Worm (Caenorhabditis elegans): ENCODE data around the gene F11A5.13.

Gene F11A5.13

DNA sequence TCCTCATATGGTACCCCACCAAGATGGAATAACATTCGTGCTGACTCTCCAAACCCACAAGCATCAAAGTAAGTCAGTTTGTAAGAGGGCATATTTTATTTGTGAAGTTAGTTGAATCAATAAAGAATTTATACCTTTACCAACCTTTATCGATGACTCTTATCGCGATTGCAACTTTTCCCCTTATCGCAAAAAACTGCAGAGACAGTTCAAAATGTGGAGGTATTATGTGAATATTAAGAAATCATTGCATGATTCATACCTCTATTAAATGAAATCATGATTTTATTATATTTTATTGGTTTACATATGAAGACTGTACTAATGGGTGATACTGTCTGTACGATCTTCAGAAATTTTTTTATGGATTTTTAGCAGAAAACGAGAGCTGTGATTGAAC, 5.7 kb upstream of the F11A5.13 start, which contains the start of gene gst-22:
Gene gst-22, minus strand, starts transcription at position 103 of the 400 bp plus-strand sequence.
- no peak for TF ChIP-seq fos-1 (tag; optimal IDR thresholded peaks at IDR 0.05)
- TF ChIP-seq R02D3.7 (tag; optimal IDR thresholded peaks at IDR 0.05), result no peak
- no peak for TF ChIP-seq nhr-11 (tag; optimal IDR thresholded peaks at IDR 0.05)
- TF ChIP-seq snpc-4 (tag; optimal IDR thresholded peaks at IDR 0.05), result no peak
- TF ChIP-seq jun-1 (tag; optimal IDR thresholded peaks at IDR 0.05), result peak; percentile 48
- TF ChIP-seq ztf-4 (tag; optimal IDR thresholded peaks at IDR 0.05), result no peak
- peak; percentile 92 for TF ChIP-seq elt-2 (tag; optimal IDR thresholded peaks at IDR 0.05)
- TF ChIP-seq pqm-1 (tag; optimal IDR thresholded peaks at IDR 0.05), result peak; percentile 97
- TF ChIP-seq ceh-28 (tag; optimal IDR thresholded peaks at IDR 0.05), result peak; percentile 2

DNA sequence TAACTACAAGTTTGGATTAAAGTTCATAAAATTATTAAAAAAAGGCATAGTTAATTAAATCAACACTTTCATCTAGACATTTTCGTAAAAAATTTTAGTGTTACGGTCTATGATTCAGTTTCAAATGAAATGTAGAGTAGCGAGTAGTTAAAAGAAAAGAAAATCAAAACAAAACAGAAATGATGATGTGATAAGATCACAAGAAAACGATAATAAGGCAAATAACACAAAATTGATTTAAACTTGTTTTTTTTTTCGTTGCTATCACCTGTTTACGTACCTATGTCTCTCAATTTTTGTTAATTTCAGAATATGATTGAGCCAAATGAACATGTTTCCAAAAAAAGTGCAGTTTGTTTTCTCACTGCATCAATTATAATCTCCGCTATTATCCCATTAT, 3.4 kb upstream of the F11A5.13 start, which contains the start of the genes F21H7.2 and F21H7.12:
Gene F21H7.2, minus strand, starts transcription at position 101 of the 400 bp plus-strand sequence.
Gene F21H7.12, plus strand, starts transcription at position 270 of the 400 bp plus-strand sequence.
- TF ChIP-seq fkh-2 (tag; optimal IDR thresholded peaks at IDR 0.05), result no peak
- TF ChIP-seq fos-1 (tag; optimal IDR thresholded peaks at IDR 0.05), result no peak
- TF ChIP-seq jun-1 (tag; optimal IDR thresholded peaks at IDR 0.05), result no peak
- TF ChIP-seq egl-5 (tag; optimal IDR thresholded peaks at IDR 0.05), result no peak
- TF ChIP-seq nhr-67 (tag; optimal IDR thresholded peaks at IDR 0.05), result no peak
- no peak for TF ChIP-seq zag-1 (tag; optimal IDR thresholded peaks at IDR 0.05)

DNA sequence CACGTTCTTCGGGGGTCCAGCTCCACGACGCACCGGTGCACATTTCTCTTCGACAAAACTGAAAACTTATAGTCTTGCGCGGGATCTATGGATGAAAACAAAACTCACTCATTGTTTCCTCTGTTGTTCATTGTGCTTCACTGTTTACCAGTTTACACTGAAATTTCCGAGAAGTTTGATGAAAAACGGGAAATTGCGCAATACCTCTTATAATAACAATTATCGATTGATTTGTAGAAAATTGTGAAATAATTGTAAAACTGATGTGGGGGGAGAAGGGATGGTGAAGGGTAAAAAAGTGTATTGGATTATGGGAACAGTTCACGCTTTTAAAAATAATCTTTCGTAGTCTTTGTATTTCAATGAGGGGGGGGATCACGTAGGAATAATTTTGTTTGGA, 3.0 kb upstream of the F11A5.13 start:
- TF ChIP-seq ZK546.5 (tag; optimal IDR thresholded peaks at IDR 0.05) (no peak), lin-39 (tag; optimal IDR thresholded peaks at IDR 0.05) (no peak), fos-1 (tag; optimal IDR thresholded peaks at IDR 0.05) (no peak)

DNA sequence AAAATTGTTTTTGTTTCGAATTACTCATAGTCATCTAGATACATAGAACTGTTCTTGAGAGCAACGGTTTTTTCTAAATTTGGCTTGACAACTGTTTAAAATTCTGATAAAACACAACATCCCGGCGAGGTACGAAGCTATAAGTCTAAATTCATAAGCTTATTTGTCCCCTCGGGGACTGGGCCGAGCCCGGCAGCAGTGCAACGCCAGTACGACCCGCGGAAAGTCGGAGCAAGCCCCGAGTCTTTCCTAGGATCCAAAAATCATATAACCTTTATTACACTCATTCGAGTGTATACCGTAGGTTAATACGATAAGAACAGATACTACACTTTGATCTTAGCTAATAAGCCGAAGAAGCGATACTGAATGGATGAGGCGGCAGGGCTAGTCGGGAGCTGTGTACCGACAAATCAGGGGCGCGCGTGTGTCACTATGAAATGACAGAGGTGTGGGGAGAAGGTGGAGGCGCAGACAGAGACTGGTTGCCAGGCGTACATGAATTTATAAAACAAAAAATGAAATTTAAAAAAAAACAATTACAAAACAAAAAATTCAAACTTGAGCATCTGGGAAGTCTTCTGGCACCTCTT, 861 bp downstream of the F11A5.13 start:
- peak; percentile 22 for TF ChIP-seq snpc-4 (tag; optimal IDR thresholded peaks at IDR 0.05)
- no peak for TF ChIP-seq nhr-77 (tag; optimal IDR thresholded peaks at IDR 0.05)

DNA sequence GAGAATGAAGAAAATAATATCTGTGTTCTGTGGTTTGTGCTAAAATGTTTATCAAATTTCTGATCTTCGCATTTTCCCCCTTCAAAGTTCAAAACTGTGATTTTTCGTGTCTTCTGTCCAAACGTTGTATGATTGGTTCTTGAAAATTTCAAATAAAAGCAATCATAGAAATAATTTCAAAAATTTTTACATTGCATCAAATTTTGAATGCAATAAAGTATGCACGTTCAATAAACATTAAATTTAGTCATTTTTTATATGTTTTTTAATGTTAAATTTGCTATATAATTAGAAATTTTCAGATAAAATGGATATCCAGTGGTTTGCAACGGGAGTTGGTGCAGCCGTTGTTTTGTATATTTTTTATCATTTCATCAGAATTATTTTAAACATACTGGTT, 2.5 kb downstream of the F11A5.13 start, which contains the start of gene stdh-2:
Gene stdh-2, plus strand, starts transcription at position 301 of the 400 bp plus-strand sequence.
- no peak for TF ChIP-seq ztf-4 (tag; optimal IDR thresholded peaks at IDR 0.05)
- no peak for TF ChIP-seq zag-1 (tag; optimal IDR thresholded peaks at IDR 0.05)
- no peak for TF ChIP-seq egl-27 (tag; optimal IDR thresholded peaks at IDR 0.05)
- no peak for TF ChIP-seq fkh-10 (GFP tag; optimal IDR thresholded peaks at IDR 0.05)
- no peak for TF ChIP-seq unc-39 (tag; optimal IDR thresholded peaks at IDR 0.05)
- no peak for TF ChIP-seq fos-1 (tag; optimal IDR thresholded peaks at IDR 0.05)
- no peak for TF ChIP-seq mml-1 (tag; optimal IDR thresholded peaks at IDR 0.05)
- TF ChIP-seq ceh-82 (tag; optimal IDR thresholded peaks at IDR 0.05), result no peak

DNA sequence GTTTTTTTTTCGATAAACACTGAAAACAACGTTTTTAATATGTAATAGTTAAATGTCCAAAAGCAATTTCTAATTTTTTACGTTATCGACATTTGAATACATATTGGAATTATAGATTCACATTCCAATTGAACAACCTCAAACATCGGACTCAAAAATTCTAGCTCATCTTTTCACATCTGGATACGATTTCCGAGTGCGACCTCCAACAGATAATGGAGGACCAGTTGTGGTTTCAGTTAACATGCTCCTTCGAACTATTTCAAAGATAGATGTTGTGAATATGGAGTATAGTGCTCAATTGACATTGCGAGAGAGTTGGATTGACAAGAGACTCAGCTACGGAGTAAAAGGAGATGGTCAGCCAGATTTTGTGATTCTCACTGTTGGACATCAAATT, 6.5 kb downstream of the F11A5.13 start:
- TF ChIP-seq ztf-4 (tag; optimal IDR thresholded peaks at IDR 0.05) (no peak), fkh-10 (GFP tag; optimal IDR thresholded peaks at IDR 0.05) (no peak), ceh-28 (tag; optimal IDR thresholded peaks at IDR 0.05) (no peak), egl-27 (tag; optimal IDR thresholded peaks at IDR 0.05) (no peak), snpc-4 (tag; optimal IDR thresholded peaks at IDR 0.05) (no peak), tbx-2 (tag; optimal IDR thresholded peaks at IDR 0.05) (no peak), nhr-12 (tag; optimal IDR thresholded peaks at IDR 0.05) (no peak), mdl-1 (tag; optimal IDR thresholded peaks at IDR 0.05) (no peak), nhr-77 (tag; optimal IDR thresholded peaks at IDR 0.05) (no peak), nhr-11 (tag; optimal IDR thresholded peaks at IDR 0.05) (no peak), R02D3.7 (tag; optimal IDR thresholded peaks at IDR 0.05) (no peak)

DNA sequence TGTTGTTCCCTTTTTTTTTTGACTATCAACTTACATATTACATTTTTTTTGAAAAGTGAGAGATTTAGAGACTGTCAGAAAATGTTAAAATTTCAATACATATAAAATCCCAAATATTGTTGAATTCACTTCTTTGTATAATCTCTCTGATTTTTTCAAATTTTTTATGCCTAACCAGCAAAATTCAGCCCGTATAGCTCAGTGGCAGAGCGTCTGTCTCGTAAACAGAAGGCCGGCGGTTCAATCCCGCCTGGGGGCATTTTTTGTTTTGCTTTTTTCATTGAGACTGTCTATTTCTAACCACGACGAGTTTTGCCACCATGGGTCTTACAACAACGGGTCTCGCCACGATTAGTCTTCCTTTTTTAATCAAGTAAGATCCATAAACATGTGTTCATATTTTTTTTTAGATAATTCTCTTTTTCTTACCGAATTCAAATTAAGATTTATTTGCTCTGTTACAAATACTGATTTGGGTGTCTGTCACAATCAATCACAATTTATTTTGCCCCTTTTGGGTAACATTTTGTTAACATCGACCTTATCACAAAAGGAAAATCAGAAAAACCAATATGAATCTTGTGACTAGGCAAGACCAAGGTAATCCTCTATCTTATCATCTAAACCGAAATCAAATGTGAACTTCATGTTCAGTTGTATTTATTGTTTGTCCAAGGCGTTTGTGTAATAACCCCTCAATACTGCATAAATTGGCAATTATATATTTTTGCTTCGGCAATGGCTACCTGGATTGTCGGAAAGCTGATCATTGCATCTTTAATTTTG, 7.3 kb downstream of the F11A5.13 start, which contains the start of gene glc-1:
Gene glc-1, plus strand, starts transcription at position 663 of the 786 bp plus-strand sequence.
- TF ChIP-seq snpc-4 (tag; optimal IDR thresholded peaks at IDR 0.05) (no peak), egl-5 (tag; optimal IDR thresholded peaks at IDR 0.05) (no peak), skn-1 (tag; optimal IDR thresholded peaks at IDR 0.05) (no peak), pha-4 (tag; optimal IDR thresholded peaks at IDR 0.05) (no peak), nhr-237 (tag; optimal IDR thresholded peaks at IDR 0.05) (no peak), lin-15B (tag; optimal IDR thresholded peaks at IDR 0.05) (no peak), fos-1 (tag; optimal IDR thresholded peaks at IDR 0.05) (no peak), zag-1 (tag; optimal IDR thresholded peaks at IDR 0.05) (no peak), nhr-28 (tag; optimal IDR thresholded peaks at IDR 0.05) (no peak), ZK546.5 (tag; optimal IDR thresholded peaks at IDR 0.05) (no peak), ceh-28 (tag; optimal IDR thresholded peaks at IDR 0.05) (no peak), nhr-67 (tag; optimal IDR thresholded peaks at IDR 0.05) (no peak), elt-2 (tag; optimal IDR thresholded peaks at IDR 0.05) (peak; percentile 40), nfya-1 (tag; optimal IDR thresholded peaks at IDR 0.05; ENCODE audit: insufficient read depth) (no peak), pqm-1 (tag; optimal IDR thresholded peaks at IDR 0.05) (peak; percentile 10), ama-1 (optimal IDR thresholded peaks at IDR 0.05) (no peak)

Data from whole organism, L3 larva.